Worm (Caenorhabditis elegans) whole organism, L2 larva: Measurements from ENCODE around the gene F18E9.8.

Experiments used
- F13H6.1 ChIP-seq: sonication (generic microtip); optimal IDR thresholded peaks from 2 replicates; lab custom pipeline; 2016; ENCODE audit warnings: missing genetic modification characterization, missing compliant biosample characterization
- ama-1 ChIP-seq: fragments of 150-350 bp; optimal IDR thresholded peaks from 2 replicates; lab custom pipeline; 2018; ENCODE audit warnings: inconsistent platforms
- blmp-1 ChIP-seq: sonication (generic microtip); optimal IDR thresholded peaks from 2 replicates; lab custom pipeline; 2017; ENCODE audit warnings: missing genetic modification characterization, mild to moderate bottlenecking, missing compliant biosample characterization, antibody characterized with exemption, moderate library complexity; ENCODE audit not compliant: insufficient read depth
- dmd-4 ChIP-seq: sonication (generic microtip); optimal IDR thresholded peaks from 2 replicates; lab custom pipeline; 2017; ENCODE audit warnings: missing biosample characterization, missing genetic modification characterization
- lin-39 ChIP-seq: fragments of 150-350 bp; optimal IDR thresholded peaks from 2 replicates; lab custom pipeline; 2014; ENCODE audit warnings: missing biosample characterization, missing genetic modification reagents, missing genetic modification characterization
- nhr-129 ChIP-seq: fragments of 150-350 bp; optimal IDR thresholded peaks from 2 replicates; lab custom pipeline; 2014; ENCODE audit warnings: missing biosample characterization, missing genetic modification characterization
- unc-39 ChIP-seq: fragments of 150-350 bp; optimal IDR thresholded peaks from 2 replicates; lab custom pipeline; 2014; ENCODE audit warnings: missing biosample characterization, missing genetic modification characterization
- unc-55 ChIP-seq: fragments of 150-350 bp; sonication (generic microtip); optimal IDR thresholded peaks from 3 replicates; lab custom pipeline; 2014; ENCODE audit warnings: missing biosample characterization, missing genetic modification reagents, missing genetic modification characterization
- ztf-4 ChIP-seq: fragments of 150-350 bp; optimal IDR thresholded peaks from 2 replicates; lab custom pipeline; 2014; ENCODE audit warnings: missing biosample characterization, missing genetic modification characterization

ce11 chrX:8569159-8569558 lies 12.2 kb downstream of the F18E9.8 start:
- peak; percentile 22 for TF ChIP-seq nhr-129
- TF ChIP-seq dmd-4 (tag; lab: Kevin White, UChicago), result no peak
- TF ChIP-seq unc-55 (GFP tag; lab: Kevin White, UChicago), result peak; percentile 21
- no peak for TF ChIP-seq ztf-4 (tag; lab: Kevin White, UChicago)
- TF ChIP-seq ama-1 (lab: Kevin White, UChicago), result no peak
- TF ChIP-seq F13H6.1 (tag; lab: Kevin White, UChicago), result no peak
- no peak for TF ChIP-seq unc-39 (tag; lab: Kevin White, UChicago)
- TF ChIP-seq blmp-1, result no peak
- no peak for TF ChIP-seq lin-39 (tag; lab: Kevin White, UChicago)
